Fruit fly (Drosophila melanogaster) whole organism, embryonic: ENCODE results near the gene CG42536.

ENCODE experiments used
- Abd-B ChIP-seq: fragments of 200-800 bp; sonication (Bioruptor generic); optimal IDR thresholded peaks from 2 replicates; lab custom pipeline; 2018; ENCODE audit warnings: missing biosample characterization, mild to moderate bottlenecking, missing genetic modification characterization, moderate library complexity
- Blimp-1 ChIP-seq: fragments of 200-800 bp; sonication (Bioruptor generic); optimal IDR thresholded peaks from 3 replicates; lab custom pipeline; 2018; ENCODE audit warnings: missing biosample characterization, missing genetic modification characterization, mild to moderate bottlenecking, moderate library complexity, missing genetic modification reagents
- CG10321 ChIP-seq: fragments of 200-800 bp; sonication (Bioruptor generic); IDR thresholded peaks from 2 replicates; pipeline ENCODE4 v1.3.6; 2022; ENCODE audit warnings: missing biosample characterization, missing genetic modification characterization
- CG11695 ChIP-seq: fragments of 200-800 bp; sonication (Bioruptor generic); IDR thresholded peaks from 3 replicates; pipeline ENCODE4 v1.3.6; 2022; ENCODE audit warnings: missing biosample characterization, missing genetic modification characterization
- CG12219 ChIP-seq: fragments of 200-800 bp; sonication (Bioruptor generic); optimal IDR thresholded peaks from 3 replicates; lab custom pipeline; 2018; ENCODE audit warnings: missing biosample characterization, mild to moderate bottlenecking, missing genetic modification characterization
- CG14441 ChIP-seq: fragments of 200-800 bp; sonication (Bioruptor generic); IDR thresholded peaks from 2 replicates; pipeline ENCODE4 v1.3.6; 2022; ENCODE audit warnings: missing biosample characterization, missing genetic modification characterization
- CG15479 ChIP-seq: fragments of 200-800 bp; sonication (Bioruptor generic); optimal IDR thresholded peaks from 3 replicates; lab custom pipeline; 2019; ENCODE audit warnings: missing biosample characterization, mild to moderate bottlenecking, missing genetic modification characterization, moderate library complexity
- CG16813 ChIP-seq: fragments of 200-800 bp; sonication (Bioruptor generic); IDR thresholded peaks from 3 replicates; pipeline ENCODE4 v1.3.6; 2022; ENCODE audit warnings: missing biosample characterization, missing genetic modification characterization; ENCODE audit not compliant: partially characterized antibody
- CG17829 ChIP-seq: fragments of 200-800 bp; optimal IDR thresholded peaks from 2 replicates; lab custom pipeline; 2019; ENCODE audit warnings: missing biosample characterization, mild to moderate bottlenecking, missing genetic modification characterization, moderate library complexity
- CG2120 ChIP-seq: fragments of 200-800 bp; sonication (Bioruptor generic); optimal IDR thresholded peaks from 3 replicates; lab custom pipeline; 2016; ENCODE audit warnings: missing biosample characterization, missing genetic modification characterization
- CG2129 ChIP-seq: fragments of 200-800 bp; sonication (Bioruptor generic); IDR thresholded peaks from 2 replicates; pipeline ENCODE4 v1.3.6; 2022; ENCODE audit warnings: missing biosample characterization, missing genetic modification characterization; ENCODE audit not compliant: partially characterized antibody
- CG31441 ChIP-seq: fragments of 200-800 bp; sonication (Bioruptor generic); IDR thresholded peaks from 2 replicates; pipeline ENCODE4 v1.3.6; 2022; ENCODE audit warnings: missing biosample characterization, missing genetic modification characterization
- CG32767 ChIP-seq: fragments of 200-800 bp; sonication (Bioruptor generic); IDR thresholded peaks from 2 replicates; pipeline ENCODE4 v1.3.6; 2022; ENCODE audit warnings: missing biosample characterization, missing genetic modification characterization
- CG33557 ChIP-seq: fragments of 200-800 bp; sonication (Bioruptor generic); optimal IDR thresholded peaks from 2 replicates; lab custom pipeline; 2019; ENCODE audit warnings: missing biosample characterization, mild to moderate bottlenecking, missing genetic modification characterization, moderate library complexity
- CG4820 ChIP-seq: fragments of 200-800 bp; sonication (Bioruptor generic); optimal IDR thresholded peaks from 3 replicates; lab custom pipeline; 2016; ENCODE audit warnings: missing biosample characterization, missing genetic modification characterization
- CG8089 ChIP-seq: fragments of 200-800 bp; sonication (Bioruptor generic); optimal IDR thresholded peaks from 3 replicates; lab custom pipeline; 2016; ENCODE audit warnings: missing biosample characterization, missing genetic modification characterization
- CG8359 ChIP-seq: fragments of 200-800 bp; sonication (Bioruptor generic); optimal IDR thresholded peaks from 2 replicates; lab custom pipeline; 2017; ENCODE audit warnings: missing biosample characterization, mild to moderate bottlenecking, missing genetic modification characterization, borderline replicate concordance
- CG8924 ChIP-seq: fragments of 200-800 bp; optimal IDR thresholded peaks from 3 replicates; lab custom pipeline; 2019; ENCODE audit warnings: missing biosample characterization, mild to moderate bottlenecking, missing genetic modification characterization, moderate library complexity
- CG9727 ChIP-seq: fragments of 200-800 bp; sonication (Bioruptor generic); optimal IDR thresholded peaks from 3 replicates; lab custom pipeline; 2017; ENCODE audit warnings: missing biosample characterization, mild to moderate bottlenecking, missing genetic modification characterization
- CTCF ChIP-seq: fragments of 200-800 bp; sonication (Bioruptor generic); optimal IDR thresholded peaks from 2 replicates; lab custom pipeline; 2017; ENCODE audit warnings: missing biosample characterization, mild to moderate bottlenecking, missing genetic modification characterization, moderate library complexity
- CkIIα-i1 ChIP-seq: fragments of 200-800 bp; sonication (Bioruptor generic); IDR thresholded peaks from 2 replicates; pipeline ENCODE4 v1.3.6; 2022; ENCODE audit warnings: missing biosample characterization, missing genetic modification characterization
- Dll ChIP-seq: fragments of 200-800 bp; sonication (Bioruptor generic); IDR thresholded peaks from 4 replicates; pipeline ENCODE4 v1.3.6; 2022; ENCODE audit warnings: missing biosample characterization, missing genetic modification characterization; ENCODE audit not compliant: partially characterized antibody
- E2f2 ChIP-seq: fragments of 200-800 bp; sonication (Bioruptor generic); IDR thresholded peaks from 2 replicates; pipeline ENCODE4 v1.3.6; 2022; ENCODE audit warnings: missing biosample characterization, missing genetic modification characterization
- Ets97D ChIP-seq: fragments of 200-800 bp; sonication (Bioruptor generic); optimal IDR thresholded peaks from 3 replicates; lab custom pipeline; 2016; ENCODE audit warnings: missing biosample characterization, missing genetic modification characterization
- Gsc ChIP-seq: fragments of 200-800 bp; sonication (Bioruptor generic); IDR thresholded peaks from 2 replicates; pipeline ENCODE4 v1.3.6; 2022; ENCODE audit warnings: missing biosample characterization, missing genetic modification characterization
- Hmx ChIP-seq: fragments of 200-800 bp; sonication (Bioruptor generic); optimal IDR thresholded peaks from 2 replicates; lab custom pipeline; 2016; ENCODE audit warnings: missing biosample characterization, missing genetic modification characterization
- Lim3 ChIP-seq: fragments of 200-800 bp; sonication (Bioruptor generic); IDR thresholded peaks from 2 replicates; pipeline ENCODE4 v1.3.6; 2022; ENCODE audit warnings: missing biosample characterization, missing genetic modification characterization
- NfI ChIP-seq: fragments of 200-800 bp; sonication (Bioruptor generic); optimal IDR thresholded peaks from 3 replicates; lab custom pipeline; 2018; ENCODE audit warnings: missing biosample characterization, mild to moderate bottlenecking, missing genetic modification characterization, moderate library complexity
- Oli ChIP-seq: fragments of 200-800 bp; sonication (Bioruptor generic); optimal IDR thresholded peaks from 2 replicates; lab custom pipeline; 2018; ENCODE audit warnings: missing biosample characterization, mild to moderate bottlenecking, missing genetic modification characterization, moderate library complexity
- Stat92E ChIP-seq, 3 experiments: fragments of >200 bp in 2 of 3; fragments of 200-800 bp in 1 of 3; sonication (Bioruptor generic) in 1 of 3; optimal IDR thresholded peaks; 2 replicates each; lab custom pipeline; 2017 to 2019; ENCODE audit warnings: missing biosample characterization in 3 of 3, missing genetic modification characterization in 3 of 3, mild to moderate bottlenecking in 1 of 3, moderate library complexity in 1 of 3
- TFAM ChIP-seq: fragments of 200-800 bp; sonication (Bioruptor generic); optimal IDR thresholded peaks from 2 replicates; lab custom pipeline; 2017; ENCODE audit warnings: missing biosample characterization, missing genetic modification characterization, inconsistent platforms
- ato ChIP-seq: fragments of 200-800 bp; sonication (Bioruptor generic); IDR thresholded peaks from 2 replicates; pipeline ENCODE4 v1.3.6; 2022; ENCODE audit warnings: missing biosample characterization, missing genetic modification characterization; ENCODE audit not compliant: partially characterized antibody
- br ChIP-seq: fragments of >200 bp; optimal IDR thresholded peaks from 2 replicates; lab custom pipeline; 2017
- chinmo ChIP-seq: fragments of 200-800 bp; sonication (Bioruptor generic); IDR thresholded peaks from 4 replicates; pipeline ENCODE4 v1.3.6; 2022; ENCODE audit warnings: missing biosample characterization, missing genetic modification characterization; ENCODE audit not compliant: partially characterized antibody
- da ChIP-seq: fragments of 200-800 bp; sonication (Bioruptor generic); optimal IDR thresholded peaks from 2 replicates; lab custom pipeline; 2016; ENCODE audit warnings: missing biosample characterization, missing genetic modification characterization
- ewg ChIP-seq: fragments of 200-800 bp; sonication (Bioruptor generic); optimal IDR thresholded peaks from 3 replicates; lab custom pipeline; 2017; ENCODE audit warnings: mild to moderate bottlenecking, missing biosample characterization, missing genetic modification reagents, missing genetic modification characterization
- fu2 ChIP-seq: fragments of 200-800 bp; sonication (Bioruptor generic); optimal IDR thresholded peaks from 2 replicates; lab custom pipeline; 2016; ENCODE audit warnings: missing biosample characterization, missing genetic modification characterization
- gro ChIP-seq: fragments of 200-800 bp; sonication (Bioruptor generic); optimal IDR thresholded peaks from 2 replicates; lab custom pipeline; 2016; ENCODE audit warnings: missing biosample characterization, missing genetic modification characterization
- gsb-n ChIP-seq: fragments of 200-800 bp; sonication (Bioruptor generic); optimal IDR thresholded peaks from 3 replicates; lab custom pipeline; 2018; ENCODE audit warnings: missing biosample characterization, mild to moderate bottlenecking, missing genetic modification characterization
- hbn ChIP-seq: fragments of 200-800 bp; sonication (Bioruptor generic); IDR thresholded peaks from 2 replicates; pipeline ENCODE4 v1.3.6; 2022; ENCODE audit warnings: missing biosample characterization, missing genetic modification characterization; ENCODE audit not compliant: partially characterized antibody
- hkb ChIP-seq, 2 experiments: fragments of 200-800 bp in 1 of 2; fragments of >200 bp in 1 of 2; sonication (Bioruptor generic) in 1 of 2; IDR thresholded peaks in 1 of 2; optimal IDR thresholded peaks in 1 of 2; 2 replicates each; pipeline versions ENCODE4 v1.3.6 to Lab custom; 2017 to 2022; ENCODE audit warnings: missing biosample characterization in 1 of 2, missing genetic modification characterization in 1 of 2
- klu ChIP-seq: fragments of 200-800 bp; sonication (Bioruptor generic); IDR thresholded peaks from 2 replicates; pipeline ENCODE4 v1.3.6; 2022; ENCODE audit warnings: missing biosample characterization, missing genetic modification characterization
- mirr ChIP-seq: fragments of 200-800 bp; sonication (Bioruptor generic); optimal IDR thresholded peaks from 3 replicates; lab custom pipeline; 2018; ENCODE audit warnings: missing biosample characterization, mild to moderate bottlenecking, missing genetic modification characterization
- nau ChIP-seq: fragments of 200-800 bp; sonication (Bioruptor generic); optimal IDR thresholded peaks from 3 replicates; lab custom pipeline; 2017; ENCODE audit warnings: missing biosample characterization, mild to moderate bottlenecking, missing genetic modification characterization, missing genetic modification reagents
- pho ChIP-seq: fragments of 200-800 bp; sonication (Bioruptor generic); optimal IDR thresholded peaks from 2 replicates; lab custom pipeline; 2016; ENCODE audit warnings: missing biosample characterization, missing genetic modification characterization
- pros ChIP-seq: fragments of 200-800 bp; sonication (Bioruptor generic); optimal IDR thresholded peaks from 3 replicates; lab custom pipeline; 2019; ENCODE audit warnings: missing biosample characterization, mild to moderate bottlenecking, missing genetic modification characterization, moderate library complexity
- sens ChIP-seq: fragments of 200-800 bp; sonication (Bioruptor generic); peaks from one replicate; lab custom pipeline; 2016; ENCODE audit warnings: missing biosample characterization, missing genetic modification characterization
- sim ChIP-seq: fragments of 200-800 bp; sonication (Bioruptor generic); IDR thresholded peaks from 2 replicates; pipeline ENCODE4 v1.3.6; 2022; ENCODE audit warnings: missing biosample characterization, missing genetic modification characterization
- tll ChIP-seq, 2 experiments: fragments of 200-800 bp in 1 of 2; fragments of >200 bp in 1 of 2; sonication (Bioruptor generic) in 1 of 2; optimal IDR thresholded peaks; 2 replicates each; lab custom pipeline; 2017 to 2019; ENCODE audit warnings: missing biosample characterization in 2 of 2, missing genetic modification characterization in 2 of 2, mild to moderate bottlenecking in 1 of 2, moderate library complexity in 1 of 2

Gene CG42536

DNA sequence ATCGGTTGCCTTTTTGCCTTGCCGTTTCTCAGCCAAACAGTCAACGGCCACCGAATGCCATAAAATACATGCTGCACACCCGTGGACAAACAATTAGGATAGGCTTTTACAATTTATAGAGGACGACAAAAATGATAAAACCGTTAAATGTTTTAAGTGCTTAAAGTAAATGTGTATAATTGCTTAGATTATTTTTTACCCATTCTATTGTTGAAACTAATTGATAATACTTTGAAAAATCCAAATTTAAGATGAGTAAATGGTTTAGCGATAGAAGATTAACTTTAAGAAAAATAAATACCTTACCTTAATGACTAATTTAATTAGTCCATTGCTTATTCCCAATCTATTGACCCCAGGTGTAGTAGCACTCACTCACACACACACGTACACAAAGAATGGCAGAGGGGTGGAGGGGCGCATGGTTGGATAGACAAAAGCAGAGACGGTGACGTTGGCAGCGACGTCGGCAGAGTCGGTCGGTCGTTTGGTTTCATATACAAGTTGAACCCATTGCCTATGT, 48.7 kb upstream of the CG42536 start (continued):
- TF ChIP-seq CG8089 (GFP tag; lab: Kevin White, UChicago) (peak; percentile 76), mirr (GFP tag; lab: Kevin White, UChicago) (peak; percentile 83), CG16813 (GFP tag; lab: Robert Waterston, UW) (no peak), CG11695 (peak; percentile 98), gro (GFP tag; lab: Kevin White, UChicago) (peak; percentile 85), CG17829 (tag; lab: Kevin White, UChicago) (peak; percentile 98), pros (GFP tag; lab: Kevin White, UChicago) (peak; percentile 92), CG4820 (peak; percentile 86), ato (GFP tag; lab: Robert Waterston, UW) (no peak), Stat92E (GFP tag; optimal IDR thresholded peaks at IDR 0.05; lab: Kevin White, UChicago) (peak in 1 of 3 experiments; percentile 86), Dll (GFP tag; lab: Robert Waterston, UW) (no peak), CG32767 (GFP tag; lab: Robert Waterston, UW) (peak; percentile 94), CG8359 (peak; percentile 81), E2f2 (GFP tag; lab: Robert Waterston, UW) (peak; percentile 80; the same call in 1 of the 2 replicates), chinmo (peak; percentile 93), br (no peak), CTCF (GFP tag; lab: Kevin White, UChicago) (peak; percentile 33), sim (peak; percentile 81), da (peak; percentile 64), hkb (optimal IDR thresholded peaks at IDR 0.05; lab: Kevin White, UChicago) (no peak), hkb (GFP tag; IDR thresholded peaks at IDR 0.05; lab: Robert Waterston, UW) (peak; percentile 95), CG2129 (GFP tag; lab: Robert Waterston, UW) (no peak), ewg (GFP tag; lab: Kevin White, UChicago) (peak; percentile 85), Oli (peak; percentile 96), hbn (no peak), CG12219 (GFP tag; lab: Kevin White, UChicago) (peak; percentile 91), Lim3 (0 out of 2 replicates have a peak, but pooled peaks have one; percentile 54), CG9727 (GFP tag; lab: Kevin White, UChicago) (peak; percentile 98), CG15479 (peak; percentile 62), gsb-n (tag; lab: Kevin White, UChicago) (peak; percentile 97), CG10321 (GFP tag; lab: Robert Waterston, UW) (peak; percentile 71), tll (GFP tag; optimal IDR thresholded peaks at IDR 0.05; lab: Kevin White, UChicago) (peak in 1 of 2 experiments; percentile 79), fu2 (GFP tag; lab: Kevin White, UChicago) (peak; percentile 80), CG33557 (peak; percentile 91), CG31441 (peak; percentile 90), CG14441 (GFP tag; lab: Robert Waterston, UW) (peak; percentile 88), Abd-B (GFP tag; lab: Kevin White, UChicago) (peak; percentile 94), nau (GFP tag; lab: Kevin White, UChicago) (peak; percentile 95), CG8924 (tag; lab: Kevin White, UChicago) (peak; percentile 98), pho (GFP tag; lab: Kevin White, UChicago) (peak; percentile 92), sens (GFP tag; lab: Kevin White, UChicago) (peak; percentile 99), Blimp-1 (peak; percentile 90), Gsc (GFP tag; lab: Robert Waterston, UW) (no peak), NfI (GFP tag; lab: Kevin White, UChicago) (peak; percentile 91), CG2120 (GFP tag; lab: Kevin White, UChicago) (peak; percentile 96), Hmx (peak; percentile 83), TFAM (peak; percentile 65), CkIIα-i1 (GFP tag; lab: Robert Waterston, UW) (0 out of 2 replicates have a peak, but pooled peaks have one; percentile 43), Ets97D (GFP tag; lab: Kevin White, UChicago) (peak; percentile 68), klu (GFP tag; lab: Robert Waterston, UW) (peak; percentile 93)
